Fruit fly (Drosophila melanogaster) whole organism, embryonic: Measurements from ENCODE around the gene CG9107.
A peak's percentile ranks its signal among the peaks of the same experiment; 100 is the strongest.

Experiments
- Aef1 ChIP-seq: fragments of 200-800 bp; sonication (Bioruptor generic); IDR thresholded peaks from 3 replicates; pipeline ENCODE4 v1.3.6; 2022; ENCODE audit warnings: missing biosample characterization, missing genetic modification characterization
- B-H1 ChIP-seq: fragments of 200-800 bp; sonication (Bioruptor generic); IDR thresholded peaks from 3 replicates; pipeline ENCODE4 v1.3.6; 2022; ENCODE audit warnings: missing biosample characterization, missing genetic modification characterization
- Blimp-1 ChIP-seq: fragments of 200-800 bp; sonication (Bioruptor generic); optimal IDR thresholded peaks from 3 replicates; lab custom pipeline; 2018; ENCODE audit warnings: missing biosample characterization, missing genetic modification characterization, mild to moderate bottlenecking, moderate library complexity, missing genetic modification reagents
- BtbVII ChIP-seq: fragments of 200-800 bp; sonication (Bioruptor generic); optimal IDR thresholded peaks from 3 replicates; lab custom pipeline; 2017; ENCODE audit warnings: missing biosample characterization, mild to moderate bottlenecking, missing genetic modification characterization
- CG10267 ChIP-seq: fragments of 200-800 bp; sonication (Bioruptor generic); optimal IDR thresholded peaks from 2 replicates; lab custom pipeline; 2018; ENCODE audit warnings: missing biosample characterization, mild to moderate bottlenecking, missing genetic modification characterization, moderate library complexity
- CG10543 ChIP-seq: fragments of 200-800 bp; sonication (Bioruptor generic); optimal IDR thresholded peaks from 3 replicates; lab custom pipeline; 2017; ENCODE audit warnings: missing biosample characterization, mild to moderate bottlenecking, missing genetic modification characterization, moderate library complexity
- CG15601 ChIP-seq: fragments of 200-800 bp; sonication (Bioruptor generic); optimal IDR thresholded peaks from 3 replicates; lab custom pipeline; 2019; ENCODE audit warnings: missing biosample characterization, mild to moderate bottlenecking, missing genetic modification characterization, moderate library complexity
- CG17829 ChIP-seq: fragments of 200-800 bp; optimal IDR thresholded peaks from 2 replicates; lab custom pipeline; 2019; ENCODE audit warnings: missing biosample characterization, mild to moderate bottlenecking, missing genetic modification characterization, moderate library complexity
- CG30020 ChIP-seq: fragments of 200-800 bp; optimal IDR thresholded peaks from 2 replicates; lab custom pipeline; 2019; ENCODE audit warnings: missing biosample characterization, mild to moderate bottlenecking, missing genetic modification characterization, moderate library complexity
- CG34422 ChIP-seq: fragments of 200-800 bp; sonication (Bioruptor generic); IDR thresholded peaks from 3 replicates; pipeline ENCODE4 v1.3.6; 2022; ENCODE audit warnings: missing biosample characterization, missing genetic modification characterization
- CG6175 ChIP-seq: fragments of 200-800 bp; sonication (Bioruptor generic); IDR thresholded peaks from 3 replicates; pipeline ENCODE4 v1.3.6; 2022; ENCODE audit warnings: missing biosample characterization, missing genetic modification characterization
- CG6683 ChIP-seq: fragments of 200-800 bp; sonication (Bioruptor generic); optimal IDR thresholded peaks from 2 replicates; lab custom pipeline; 2017; ENCODE audit warnings: missing biosample characterization, mild to moderate bottlenecking, missing genetic modification characterization, missing genetic modification reagents
- CG8359 ChIP-seq: fragments of 200-800 bp; sonication (Bioruptor generic); optimal IDR thresholded peaks from 2 replicates; lab custom pipeline; 2017; ENCODE audit warnings: missing biosample characterization, mild to moderate bottlenecking, missing genetic modification characterization, borderline replicate concordance
- CG8924 ChIP-seq: fragments of 200-800 bp; optimal IDR thresholded peaks from 3 replicates; lab custom pipeline; 2019; ENCODE audit warnings: missing biosample characterization, mild to moderate bottlenecking, missing genetic modification characterization, moderate library complexity
- CG9817 ChIP-seq: fragments of 200-800 bp; sonication (Bioruptor generic); optimal IDR thresholded peaks from 2 replicates; lab custom pipeline; 2018; ENCODE audit warnings: missing biosample characterization, mild to moderate bottlenecking, missing genetic modification characterization, moderate library complexity
- Dek ChIP-seq: fragments of 200-800 bp; sonication (Bioruptor generic); optimal IDR thresholded peaks from 3 replicates; lab custom pipeline; 2019; ENCODE audit warnings: missing biosample characterization, mild to moderate bottlenecking, missing genetic modification characterization, moderate library complexity
- ERR ChIP-seq: fragments of 200-800 bp; sonication (Bioruptor generic); optimal IDR thresholded peaks from 2 replicates; lab custom pipeline; 2016; ENCODE audit warnings: missing biosample characterization, missing genetic modification characterization
- Eip74EF ChIP-seq, 2 experiments: fragments of 200-800 bp in 1 of 2; fragments of >200 bp in 1 of 2; sonication (Bioruptor generic) in 1 of 2; optimal IDR thresholded peaks; 2 replicates each; lab custom pipeline; 2017 to 2019; ENCODE audit warnings: missing biosample characterization in 2 of 2, missing genetic modification characterization in 2 of 2, mild to moderate bottlenecking in 1 of 2, moderate library complexity in 1 of 2
- Ets97D ChIP-seq: fragments of 200-800 bp; sonication (Bioruptor generic); optimal IDR thresholded peaks from 3 replicates; lab custom pipeline; 2016; ENCODE audit warnings: missing biosample characterization, missing genetic modification characterization
- Fer2 ChIP-seq: fragments of 200-800 bp; sonication (Bioruptor generic); optimal IDR thresholded peaks from 2 replicates; lab custom pipeline; 2018; ENCODE audit warnings: missing biosample characterization, mild to moderate bottlenecking, missing genetic modification characterization, moderate library complexity
- GATAe ChIP-seq: fragments of 200-800 bp; sonication (Bioruptor generic); conservative IDR thresholded peaks from 2 replicates; pipeline ENCODE4 v1.3.6; 2022; ENCODE audit warnings: missing biosample characterization, missing genetic modification characterization
- HmgD ChIP-seq: fragments of 200-800 bp; sonication (Bioruptor generic); optimal IDR thresholded peaks from 3 replicates; lab custom pipeline; 2016; ENCODE audit warnings: missing biosample characterization, missing genetic modification characterization
- NFAT ChIP-seq: fragments of 200-800 bp; sonication (Bioruptor generic); IDR thresholded peaks from 2 replicates; pipeline ENCODE4 v1.3.6; 2022; ENCODE audit warnings: missing biosample characterization, missing genetic modification characterization
- Nf-YA ChIP-seq: fragments of 200-800 bp; sonication (Bioruptor generic); IDR thresholded peaks from 2 replicates; pipeline ENCODE4 v1.3.6; 2022; ENCODE audit warnings: missing biosample characterization, missing genetic modification characterization
- Nf-YC ChIP-seq: fragments of 200-800 bp; optimal IDR thresholded peaks from 3 replicates; lab custom pipeline; 2019; ENCODE audit warnings: missing biosample characterization, mild to moderate bottlenecking, missing genetic modification characterization, moderate library complexity
- Opbp ChIP-seq: fragments of 200-800 bp; sonication (Bioruptor generic); IDR thresholded peaks from 3 replicates; pipeline ENCODE4 v1.3.6; 2022; ENCODE audit warnings: missing biosample characterization, missing genetic modification characterization; ENCODE audit not compliant: partially characterized antibody
- Sin3A ChIP-seq: fragments of >200 bp; optimal IDR thresholded peaks from 2 replicates; lab custom pipeline; 2018
- Sox100B ChIP-seq: fragments of 200-800 bp; sonication (Bioruptor generic); optimal IDR thresholded peaks from 3 replicates; lab custom pipeline; 2018; ENCODE audit warnings: missing biosample characterization, mild to moderate bottlenecking, missing genetic modification characterization
- cad ChIP-seq: fragments of >200 bp; optimal IDR thresholded peaks from 2 replicates; lab custom pipeline; 2017; ENCODE audit warnings: missing biosample characterization, missing genetic modification characterization
- cg ChIP-seq: fragments of 200-800 bp; sonication (Bioruptor generic); optimal IDR thresholded peaks from 3 replicates; lab custom pipeline; 2019; ENCODE audit warnings: missing biosample characterization, mild to moderate bottlenecking, missing genetic modification characterization, moderate library complexity
- exex ChIP-seq: fragments of 200-800 bp; sonication (Bioruptor generic); optimal IDR thresholded peaks from 4 replicates; lab custom pipeline; 2018; ENCODE audit warnings: missing biosample characterization, mild to moderate bottlenecking, missing genetic modification characterization, moderate library complexity
- fu2 ChIP-seq: fragments of 200-800 bp; sonication (Bioruptor generic); optimal IDR thresholded peaks from 2 replicates; lab custom pipeline; 2016; ENCODE audit warnings: missing biosample characterization, missing genetic modification characterization
- gce ChIP-seq: fragments of 200-800 bp; sonication (Bioruptor generic); IDR thresholded peaks from 3 replicates; pipeline ENCODE4 v1.3.6; 2022; ENCODE audit warnings: missing biosample characterization, missing genetic modification characterization
- grn ChIP-seq: fragments of 200-800 bp; sonication (Bioruptor generic); optimal IDR thresholded peaks from 3 replicates; lab custom pipeline; 2017; ENCODE audit warnings: missing biosample characterization, missing genetic modification characterization
- gro ChIP-seq: fragments of 200-800 bp; sonication (Bioruptor generic); optimal IDR thresholded peaks from 2 replicates; lab custom pipeline; 2016; ENCODE audit warnings: missing biosample characterization, missing genetic modification characterization
- hkb ChIP-seq, 2 experiments: fragments of 200-800 bp in 1 of 2; fragments of >200 bp in 1 of 2; sonication (Bioruptor generic) in 1 of 2; IDR thresholded peaks in 1 of 2; optimal IDR thresholded peaks in 1 of 2; 2 replicates each; pipeline versions ENCODE4 v1.3.6 to Lab custom; 2017 to 2022; ENCODE audit warnings: missing biosample characterization in 1 of 2, missing genetic modification characterization in 1 of 2
- knrl ChIP-seq: fragments of 200-800 bp; sonication (Bioruptor generic); IDR thresholded peaks from 3 replicates; pipeline ENCODE4 v1.3.6; 2022; ENCODE audit warnings: missing biosample characterization, missing genetic modification characterization; ENCODE audit not compliant: partially characterized antibody
- lab ChIP-seq: fragments of 200-800 bp; sonication (Bioruptor generic); optimal IDR thresholded peaks from 3 replicates; lab custom pipeline; 2017; ENCODE audit warnings: missing biosample characterization, missing genetic modification characterization, mild to moderate bottlenecking, moderate library complexity, missing genetic modification reagents
- lmd ChIP-seq: fragments of 200-800 bp; sonication (Bioruptor generic); IDR thresholded peaks from 2 replicates; pipeline ENCODE4 v1.3.6; 2022; ENCODE audit warnings: missing biosample characterization, missing genetic modification characterization
- mirr ChIP-seq: fragments of 200-800 bp; sonication (Bioruptor generic); optimal IDR thresholded peaks from 3 replicates; lab custom pipeline; 2018; ENCODE audit warnings: missing biosample characterization, mild to moderate bottlenecking, missing genetic modification characterization
- nom ChIP-seq: fragments of 200-800 bp; sonication (Bioruptor generic); optimal IDR thresholded peaks from 2 replicates; lab custom pipeline; 2017; ENCODE audit warnings: missing biosample characterization, missing genetic modification characterization, mild to moderate bottlenecking, moderate library complexity, missing genetic modification reagents
- pfk ChIP-seq: fragments of 200-800 bp; sonication (Bioruptor generic); optimal IDR thresholded peaks from 2 replicates; lab custom pipeline; 2018; ENCODE audit warnings: missing biosample characterization, mild to moderate bottlenecking, missing genetic modification characterization, moderate library complexity
- phol ChIP-seq: fragments of 200-800 bp; sonication (Bioruptor generic); optimal IDR thresholded peaks from 3 replicates; lab custom pipeline; 2018; ENCODE audit warnings: missing biosample characterization, mild to moderate bottlenecking, missing genetic modification characterization, moderate library complexity
- sc ChIP-seq, 3 experiments: fragments of >200 bp in 2 of 3; fragments of 200-800 bp in 1 of 3; sonication (Bioruptor generic) in 1 of 3; optimal IDR thresholded peaks; 2 replicates in 2 of 3; 3 replicates in 1 of 3; lab custom pipeline; 2017; ENCODE audit warnings: mild to moderate bottlenecking in 1 of 3, missing biosample characterization in 1 of 3, missing genetic modification characterization in 1 of 3, missing genetic modification reagents in 1 of 3
- sd ChIP-seq: fragments of 200-800 bp; sonication (Bioruptor generic); optimal IDR thresholded peaks from 3 replicates; lab custom pipeline; 2018; ENCODE audit warnings: missing biosample characterization, mild to moderate bottlenecking, missing genetic modification characterization, moderate library complexity
- sisA ChIP-seq: fragments of 200-800 bp; sonication (Bioruptor generic); IDR thresholded peaks from 2 replicates; pipeline ENCODE4 v1.3.6; 2022; ENCODE audit warnings: missing biosample characterization, missing genetic modification characterization
- so ChIP-seq: fragments of 200-800 bp; sonication (Bioruptor generic); IDR thresholded peaks from 3 replicates; pipeline ENCODE4 v1.3.6; 2022; ENCODE audit warnings: missing biosample characterization, missing genetic modification characterization
- sqz ChIP-seq: fragments of 200-800 bp; sonication (Bioruptor generic); optimal IDR thresholded peaks from 3 replicates; lab custom pipeline; 2018; ENCODE audit warnings: missing biosample characterization, mild to moderate bottlenecking, missing genetic modification characterization
- z ChIP-seq: fragments of 200-800 bp; sonication (Bioruptor generic); IDR thresholded peaks from 3 replicates; pipeline ENCODE4 v1.3.6; 2022; ENCODE audit warnings: missing biosample characterization, missing genetic modification characterization

Gene CG9107

DNA sequence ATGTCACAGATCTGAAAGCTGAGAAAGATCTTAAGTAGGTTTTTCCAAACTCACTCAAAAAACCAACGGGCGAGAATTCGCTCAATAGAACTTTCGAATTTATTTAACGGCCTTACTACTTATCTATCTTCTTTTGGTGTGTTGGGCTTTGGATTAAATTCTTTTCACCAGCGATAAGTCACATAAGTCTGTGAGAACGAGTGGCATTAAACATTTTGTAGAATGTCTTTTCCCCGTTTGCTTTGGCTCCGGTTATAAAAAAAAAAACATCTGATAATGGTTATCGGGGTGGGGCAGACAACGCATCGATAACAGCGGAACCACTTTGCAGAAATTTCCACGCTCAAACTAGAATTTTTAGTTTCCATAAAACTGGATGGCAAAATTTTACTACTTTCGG, 48.7 kb downstream of the CG9107 start:
- TF ChIP-seq CG8924 (no peak), ERR (GFP tag; lab: Kevin White, UChicago) (no peak), Blimp-1 (GFP tag; lab: Kevin White, UChicago) (peak; percentile 48), sqz (peak; percentile 44), Aef1 (GFP tag; lab: Robert Waterston, UW) (no peak), knrl (no peak), GATAe (GFP tag; lab: Robert Waterston, UW) (peak; percentile 45), phol (tag; lab: Kevin White, UChicago) (no peak), sd (peak; percentile 55), exex (peak; percentile 54), z (GFP tag; lab: Robert Waterston, UW) (peak; percentile 71; the same call in 1 of the 3 replicates), mirr (GFP tag; lab: Kevin White, UChicago) (peak; percentile 38), pfk (no peak), CG30020 (tag; lab: Kevin White, UChicago) (no peak), CG10267 (no peak), CG9817 (tag; lab: Kevin White, UChicago) (no peak), grn (GFP tag; lab: Kevin White, UChicago) (peak; percentile 5)

DNA sequence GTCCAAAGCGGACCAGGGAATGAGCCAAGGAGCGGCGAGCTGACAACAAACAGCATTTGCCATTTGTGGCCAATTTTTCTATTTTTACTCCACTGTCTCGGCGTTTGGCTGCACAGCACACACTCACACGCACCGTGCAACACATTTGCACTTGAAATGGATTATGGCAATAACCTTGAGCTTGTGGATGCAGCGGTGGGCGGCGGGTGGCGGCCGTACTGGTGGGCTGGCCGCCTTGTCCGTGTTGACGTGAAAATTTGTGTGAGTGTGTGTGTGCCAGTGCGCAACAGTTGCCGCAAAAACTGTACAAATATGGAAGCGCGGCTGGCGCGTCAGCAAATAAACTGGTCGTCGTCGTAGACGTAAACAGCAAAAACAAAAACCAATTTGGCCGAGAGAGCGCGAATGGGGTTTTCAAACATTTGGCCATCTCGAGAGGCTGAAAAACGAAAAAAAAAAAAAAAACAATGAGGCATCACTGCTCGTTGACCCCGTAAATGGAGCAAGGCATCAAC, 49.3 kb downstream of the CG9107 start:
- no peak for TF ChIP-seq Opbp (GFP tag; lab: Robert Waterston, UW)
- 0 out of 3 replicates have a peak, but pooled peaks have one; percentile 19 for TF ChIP-seq CG34422 (GFP tag; lab: Robert Waterston, UW)
- no peak for TF ChIP-seq lmd
- no peak for TF ChIP-seq CG6683 (GFP tag; lab: Kevin White, UChicago)
- 0 out of 3 replicates have a peak, but pooled peaks have one; percentile 31 for TF ChIP-seq gce
- no peak for TF ChIP-seq so (GFP tag; lab: Robert Waterston, UW)
- no peak for TF ChIP-seq CG8924
- no peak for TF ChIP-seq Blimp-1 (GFP tag; lab: Kevin White, UChicago)
- no peak for TF ChIP-seq HmgD (GFP tag; lab: Kevin White, UChicago)
- TF ChIP-seq lab (GFP tag; lab: Kevin White, UChicago): peak; percentile 5
- peak; percentile 12 for TF ChIP-seq nom (GFP tag; lab: Kevin White, UChicago)
- TF ChIP-seq Dek (tag; lab: Kevin White, UChicago): no peak
- TF ChIP-seq B-H1: no peak
- no peak for TF ChIP-seq Nf-YC
- no peak for TF ChIP-seq gro (GFP tag; lab: Kevin White, UChicago)
- TF ChIP-seq CG10543 (GFP tag; lab: Kevin White, UChicago): no peak
- no peak for TF ChIP-seq Sox100B
- TF ChIP-seq CG15601 (tag; lab: Kevin White, UChicago): no peak
- TF ChIP-seq Fer2 (tag; lab: Kevin White, UChicago): no peak
- no peak for TF ChIP-seq fu2 (GFP tag; lab: Kevin White, UChicago)
- TF ChIP-seq Eip74EF (GFP tag; optimal IDR thresholded peaks at IDR 0.05; lab: Kevin White, UChicago): no peak
- 0 out of 3 replicates have a peak, but pooled peaks have one; percentile 46 for TF ChIP-seq CG6175
- TF ChIP-seq sc (optimal IDR thresholded peaks at IDR 0.05; lab: Kevin White, UChicago): no peak
- no peak for TF ChIP-seq sc (GFP tag; optimal IDR thresholded peaks at IDR 0.05; lab: Kevin White, UChicago)
- no peak for TF ChIP-seq hkb (optimal IDR thresholded peaks at IDR 0.05; lab: Kevin White, UChicago)
- 0 out of 2 replicates have a peak, but pooled peaks have one; percentile 12 for TF ChIP-seq hkb (GFP tag; IDR thresholded peaks at IDR 0.05; lab: Robert Waterston, UW)
- no peak for TF ChIP-seq NFAT (GFP tag; lab: Robert Waterston, UW)
- peak; percentile 16 for TF ChIP-seq cg (GFP tag; lab: Kevin White, UChicago)
- TF ChIP-seq Sin3A (lab: Kevin White, UChicago): no peak
- TF ChIP-seq CG17829 (tag; lab: Kevin White, UChicago): no peak
- TF ChIP-seq Ets97D (GFP tag; lab: Kevin White, UChicago): no peak
- no peak for TF ChIP-seq Nf-YA
- no peak for TF ChIP-seq cad (GFP tag; lab: Kevin White, UChicago)
- TF ChIP-seq sisA (GFP tag; lab: Robert Waterston, UW): no peak
- no peak for TF ChIP-seq BtbVII (GFP tag; lab: Kevin White, UChicago)
- no peak for TF ChIP-seq CG8359
